Fruit fly (Drosophila melanogaster) whole organism, embryonic: Measurements from ENCODE around the gene stv.
A peak's percentile ranks its signal among the peaks of the same experiment; 100 is the strongest.

Experiments used
- Bteb2 ChIP-seq: fragments of 200-800 bp; sonication (Bioruptor generic); optimal IDR thresholded peaks from 2 replicates; lab custom pipeline; 2016; ENCODE audit warnings: missing biosample characterization, missing genetic modification characterization
- CG10209 ChIP-seq: fragments of 200-800 bp; sonication (Bioruptor generic); optimal IDR thresholded peaks from 3 replicates; lab custom pipeline; 2017; ENCODE audit warnings: missing biosample characterization, mild to moderate bottlenecking, missing genetic modification characterization, missing genetic modification reagents
- CG10543 ChIP-seq: fragments of 200-800 bp; sonication (Bioruptor generic); optimal IDR thresholded peaks from 3 replicates; lab custom pipeline; 2017; ENCODE audit warnings: missing biosample characterization, mild to moderate bottlenecking, missing genetic modification characterization, moderate library complexity
- CG12942 ChIP-seq: fragments of 200-800 bp; sonication (Bioruptor generic); optimal IDR thresholded peaks from 3 replicates; lab custom pipeline; 2016; ENCODE audit warnings: missing biosample characterization, missing genetic modification characterization
- CG13123 ChIP-seq: fragments of 200-800 bp; sonication (Bioruptor generic); optimal IDR thresholded peaks from 2 replicates; lab custom pipeline; 2016; ENCODE audit warnings: missing biosample characterization, missing genetic modification characterization
- CG13287 ChIP-seq: fragments of 200-800 bp; sonication (Bioruptor generic); IDR thresholded peaks from 2 replicates; pipeline ENCODE4 v1.3.6; 2022; ENCODE audit warnings: missing biosample characterization, missing genetic modification characterization; ENCODE audit not compliant: partially characterized antibody
- CG15269 ChIP-seq: fragments of 200-800 bp; sonication (Bioruptor generic); optimal IDR thresholded peaks from 2 replicates; lab custom pipeline; 2018; ENCODE audit warnings: missing biosample characterization, mild to moderate bottlenecking, missing genetic modification characterization, moderate library complexity
- CG16815 ChIP-seq: fragments of 200-800 bp; sonication (Bioruptor generic); optimal IDR thresholded peaks from 3 replicates; lab custom pipeline; 2017; ENCODE audit warnings: missing biosample characterization, mild to moderate bottlenecking, missing genetic modification characterization
- CG17359 ChIP-seq: fragments of 200-800 bp; sonication (Bioruptor generic); optimal IDR thresholded peaks from 3 replicates; lab custom pipeline; 2018; ENCODE audit warnings: missing biosample characterization, mild to moderate bottlenecking, missing genetic modification characterization, moderate library complexity
- CG18476 ChIP-seq: fragments of 200-800 bp; sonication (Bioruptor generic); optimal IDR thresholded peaks from 2 replicates; lab custom pipeline; 2016; ENCODE audit warnings: missing biosample characterization, mild to moderate bottlenecking, missing genetic modification characterization
- CG34224 ChIP-seq: fragments of 200-800 bp; sonication (Bioruptor generic); IDR thresholded peaks from 3 replicates; pipeline ENCODE4 v1.3.6; 2022; ENCODE audit warnings: missing biosample characterization, missing genetic modification characterization; ENCODE audit not compliant: partially characterized antibody
- CG3847 ChIP-seq: fragments of 200-800 bp; sonication (Bioruptor generic); IDR thresholded peaks from 2 replicates; pipeline ENCODE4 v1.3.6; 2022; ENCODE audit warnings: missing biosample characterization, missing genetic modification characterization
- CG4617 ChIP-seq: fragments of 200-800 bp; sonication (Bioruptor generic); optimal IDR thresholded peaks from 3 replicates; lab custom pipeline; 2016; ENCODE audit warnings: missing biosample characterization, missing genetic modification characterization, borderline replicate concordance
- CG9876 ChIP-seq: fragments of 200-800 bp; sonication (Bioruptor generic); optimal IDR thresholded peaks from 2 replicates; lab custom pipeline; 2016; ENCODE audit warnings: missing biosample characterization, missing genetic modification characterization
- CrebB ChIP-seq: fragments of 200-800 bp; sonication (Bioruptor generic); optimal IDR thresholded peaks from 3 replicates; lab custom pipeline; 2018; ENCODE audit warnings: missing biosample characterization, mild to moderate bottlenecking, missing genetic modification characterization
- Eip74EF ChIP-seq, 2 experiments: fragments of 200-800 bp in 1 of 2; fragments of >200 bp in 1 of 2; sonication (Bioruptor generic) in 1 of 2; optimal IDR thresholded peaks; 2 replicates each; lab custom pipeline; 2017 to 2019; ENCODE audit warnings: missing biosample characterization in 2 of 2, missing genetic modification characterization in 2 of 2, mild to moderate bottlenecking in 1 of 2, moderate library complexity in 1 of 2
- HLH4C ChIP-seq: fragments of 200-800 bp; sonication (Bioruptor generic); IDR thresholded peaks from 3 replicates; pipeline ENCODE4 v1.3.6; 2022; ENCODE audit warnings: missing biosample characterization, missing genetic modification characterization; ENCODE audit not compliant: partially characterized antibody
- HLH54F ChIP-seq: fragments of 200-800 bp; sonication (Bioruptor generic); optimal IDR thresholded peaks from 3 replicates; lab custom pipeline; 2016; ENCODE audit warnings: missing biosample characterization, missing genetic modification characterization
- HmgD ChIP-seq: fragments of 200-800 bp; sonication (Bioruptor generic); optimal IDR thresholded peaks from 3 replicates; lab custom pipeline; 2016; ENCODE audit warnings: missing biosample characterization, missing genetic modification characterization
- Lpt ChIP-seq: fragments of >200 bp; optimal IDR thresholded peaks from 2 replicates; lab custom pipeline; 2018; ENCODE audit warnings: missing biosample characterization, missing genetic modification characterization
- MESR4 ChIP-seq: fragments of 200-800 bp; sonication (Bioruptor generic); optimal IDR thresholded peaks from 2 replicates; lab custom pipeline; 2018; ENCODE audit warnings: missing biosample characterization, mild to moderate bottlenecking, missing genetic modification characterization, moderate library complexity
- Mrtf ChIP-seq: fragments of 200-800 bp; sonication (Bioruptor generic); IDR thresholded peaks from 3 replicates; pipeline ENCODE4 v1.3.6; 2022; ENCODE audit warnings: missing biosample characterization, missing genetic modification characterization
- NfI ChIP-seq: fragments of 200-800 bp; sonication (Bioruptor generic); optimal IDR thresholded peaks from 3 replicates; lab custom pipeline; 2018; ENCODE audit warnings: missing biosample characterization, mild to moderate bottlenecking, missing genetic modification characterization, moderate library complexity
- Poxn ChIP-seq: fragments of 200-800 bp; sonication (Bioruptor generic); IDR thresholded peaks from 2 replicates; pipeline ENCODE4 v1.3.6; 2022; ENCODE audit warnings: missing biosample characterization, missing genetic modification characterization
- Sox102F ChIP-seq: fragments of 200-800 bp; sonication (Bioruptor generic); optimal IDR thresholded peaks from 2 replicates; lab custom pipeline; 2018; ENCODE audit warnings: missing biosample characterization, mild to moderate bottlenecking, missing genetic modification characterization, moderate library complexity
- Ssrp ChIP-seq: fragments of 200-800 bp; sonication (Bioruptor generic); optimal IDR thresholded peaks from 2 replicates; lab custom pipeline; 2018; ENCODE audit warnings: missing biosample characterization, mild to moderate bottlenecking, missing genetic modification characterization, moderate library complexity
- Stat92E ChIP-seq, 3 experiments: fragments of >200 bp in 2 of 3; fragments of 200-800 bp in 1 of 3; sonication (Bioruptor generic) in 1 of 3; optimal IDR thresholded peaks; 2 replicates each; lab custom pipeline; 2017 to 2019; ENCODE audit warnings: missing biosample characterization in 3 of 3, missing genetic modification characterization in 3 of 3, mild to moderate bottlenecking in 1 of 3, moderate library complexity in 1 of 3
- ato ChIP-seq: fragments of 200-800 bp; sonication (Bioruptor generic); IDR thresholded peaks from 2 replicates; pipeline ENCODE4 v1.3.6; 2022; ENCODE audit warnings: missing biosample characterization, missing genetic modification characterization; ENCODE audit not compliant: partially characterized antibody
- az2 ChIP-seq: fragments of 200-800 bp; sonication (Bioruptor generic); optimal IDR thresholded peaks from 3 replicates; lab custom pipeline; 2016; ENCODE audit warnings: missing biosample characterization, missing genetic modification characterization
- chinmo ChIP-seq: fragments of 200-800 bp; sonication (Bioruptor generic); IDR thresholded peaks from 4 replicates; pipeline ENCODE4 v1.3.6; 2022; ENCODE audit warnings: missing biosample characterization, missing genetic modification characterization; ENCODE audit not compliant: partially characterized antibody
- grau ChIP-seq: fragments of 200-800 bp; optimal IDR thresholded peaks from 3 replicates; lab custom pipeline; 2019; ENCODE audit warnings: missing biosample characterization, mild to moderate bottlenecking, missing genetic modification characterization, moderate library complexity
- gsb ChIP-seq: fragments of 200-800 bp; sonication (Bioruptor generic); IDR thresholded peaks from 2 replicates; pipeline ENCODE4 v1.3.6; 2022; ENCODE audit warnings: missing biosample characterization, missing genetic modification characterization
- her ChIP-seq: fragments of 200-800 bp; sonication (Bioruptor generic); optimal IDR thresholded peaks from 2 replicates; lab custom pipeline; 2016; ENCODE audit warnings: missing biosample characterization, missing genetic modification characterization
- insv ChIP-seq, 2 experiments: fragments of 200-800 bp; sonication (Bioruptor generic); optimal IDR thresholded peaks; 3 replicates each; lab custom pipeline; 2016 to 2018; ENCODE audit warnings: missing biosample characterization in 2 of 2, missing genetic modification characterization in 2 of 2
- knrl ChIP-seq: fragments of 200-800 bp; sonication (Bioruptor generic); IDR thresholded peaks from 3 replicates; pipeline ENCODE4 v1.3.6; 2022; ENCODE audit warnings: missing biosample characterization, missing genetic modification characterization; ENCODE audit not compliant: partially characterized antibody
- lola ChIP-seq, 3 experiments: fragments of >200 bp in 2 of 3; fragments of 200-800 bp in 1 of 3; sonication (Bioruptor generic) in 1 of 3; optimal IDR thresholded peaks; 2 replicates each; lab custom pipeline; 2017 to 2019; ENCODE audit warnings: missing biosample characterization in 3 of 3, missing genetic modification characterization in 3 of 3, mild to moderate bottlenecking in 1 of 3, moderate library complexity in 1 of 3
- nerfin-2 ChIP-seq: fragments of 200-800 bp; sonication (Bioruptor generic); IDR thresholded peaks from 2 replicates; pipeline ENCODE4 v1.3.6; 2022; ENCODE audit warnings: missing biosample characterization, missing genetic modification characterization; ENCODE audit not compliant: partially characterized antibody
- prd ChIP-seq, 3 experiments: fragments of >200 bp in 2 of 3; fragments of 200-800 bp in 1 of 3; sonication (Bioruptor generic) in 1 of 3; optimal IDR thresholded peaks in 2 of 3; IDR thresholded peaks in 1 of 3; 2 replicates in 2 of 3; 3 replicates in 1 of 3; pipeline versions ENCODE4 v1.3.6 to Lab custom; 2017 to 2022; ENCODE audit warnings: missing biosample characterization in 1 of 3, missing genetic modification characterization in 1 of 3
- psq ChIP-seq: fragments of 200-800 bp; sonication (Bioruptor generic); optimal IDR thresholded peaks from 2 replicates; lab custom pipeline; 2017; ENCODE audit warnings: missing biosample characterization, missing genetic modification characterization
- rib ChIP-seq: fragments of 200-800 bp; sonication (Bioruptor generic); IDR thresholded peaks from 2 replicates; pipeline ENCODE4 v1.3.6; 2022; ENCODE audit warnings: missing biosample characterization, missing genetic modification characterization
- shn ChIP-seq: fragments of 200-800 bp; sonication (Bioruptor generic); optimal IDR thresholded peaks from 3 replicates; lab custom pipeline; 2016; ENCODE audit warnings: missing biosample characterization, missing genetic modification characterization
- sr ChIP-seq: fragments of 200-800 bp; sonication (Bioruptor generic); IDR thresholded peaks from 3 replicates; pipeline ENCODE4 v1.3.6; 2022; ENCODE audit warnings: missing biosample characterization, missing genetic modification characterization
- stwl ChIP-seq: fragments of 200-800 bp; sonication (Bioruptor generic); optimal IDR thresholded peaks from 3 replicates; lab custom pipeline; 2018; ENCODE audit warnings: missing biosample characterization, mild to moderate bottlenecking, missing genetic modification characterization, moderate library complexity
- tna ChIP-seq: fragments of 200-800 bp; sonication (Bioruptor generic); IDR thresholded peaks from 2 replicates; pipeline ENCODE4 v1.3.6; 2022; ENCODE audit warnings: missing biosample characterization, missing genetic modification characterization; ENCODE audit not compliant: partially characterized antibody
- unpg ChIP-seq: fragments of 200-800 bp; sonication (Bioruptor generic); optimal IDR thresholded peaks from 3 replicates; lab custom pipeline; 2018; ENCODE audit warnings: missing biosample characterization, mild to moderate bottlenecking, missing genetic modification characterization, moderate library complexity
- zfh2 ChIP-seq: fragments of 200-800 bp; sonication (Bioruptor generic); optimal IDR thresholded peaks from 2 replicates; lab custom pipeline; 2016; ENCODE audit warnings: missing biosample characterization, missing genetic modification characterization

The stv gene

DNA sequence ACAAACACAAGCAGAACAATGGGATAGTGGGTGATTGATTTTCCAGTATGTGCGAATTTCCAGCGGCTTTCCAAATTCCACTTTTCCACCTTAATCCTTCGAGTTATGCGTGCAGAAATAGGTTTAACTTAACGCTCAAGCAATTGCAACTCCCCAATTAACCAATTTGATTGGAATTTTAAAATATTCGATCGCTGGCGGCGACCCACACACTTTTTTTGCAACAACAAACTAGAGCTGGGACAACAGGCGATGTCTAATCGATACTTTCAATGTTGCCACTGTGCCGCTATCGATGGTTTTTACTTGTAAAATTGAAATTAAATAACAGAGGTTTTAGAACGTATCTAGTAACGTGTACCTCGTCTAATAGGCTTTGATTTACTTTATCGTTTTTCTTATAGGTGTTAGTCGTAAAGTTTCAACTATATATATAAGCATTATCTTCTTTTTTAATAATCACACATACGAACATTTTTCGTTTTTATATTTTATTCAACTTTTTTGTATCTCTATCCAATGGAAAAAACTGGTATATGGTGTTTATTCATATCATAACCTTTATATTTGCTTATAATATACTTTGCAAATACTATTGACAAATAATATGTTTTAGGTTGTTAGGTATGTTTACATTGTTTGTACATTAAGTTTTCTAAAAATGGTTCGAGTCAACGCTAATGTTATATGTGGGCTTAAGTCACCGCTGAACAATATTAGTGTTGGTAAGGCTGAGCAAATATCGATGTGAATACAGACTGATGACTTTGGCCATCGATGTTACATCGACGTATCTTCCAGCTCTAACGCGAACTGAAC is 8.9 kb downstream of the stv start, which contains the start of the genes Abp1 and Tgi (continued):
- TF ChIP-seq stwl (tag; lab: Kevin White, UChicago) (peak; percentile 33), CrebB (tag; lab: Kevin White, UChicago) (peak; percentile 46), unpg (no peak), prd (optimal IDR thresholded peaks at IDR 0.05; lab: Kevin White, UChicago) (no peak), prd (GFP tag; IDR thresholded peaks at IDR 0.05; lab: Robert Waterston, UW) (peak; percentile 21; the same call in 1 of the 3 replicates), CG15269 (tag; lab: Kevin White, UChicago) (peak; percentile 21), CG10209 (GFP tag; lab: Kevin White, UChicago) (peak; percentile 15), her (GFP tag; lab: Kevin White, UChicago) (peak; percentile 36), MESR4 (GFP tag; lab: Kevin White, UChicago) (peak; percentile 34), az2 (GFP tag; lab: Kevin White, UChicago) (peak; percentile 7), Ssrp (tag; lab: Kevin White, UChicago) (no peak), rib (peak; percentile 66; the same call in 1 of the 2 replicates), CG17359 (tag; lab: Kevin White, UChicago) (peak; percentile 16), Eip74EF (GFP tag; optimal IDR thresholded peaks at IDR 0.05; lab: Kevin White, UChicago) (no peak), Mrtf (GFP tag; lab: Robert Waterston, UW) (no peak), Poxn (GFP tag; lab: Robert Waterston, UW) (no peak), CG3847 (GFP tag; lab: Robert Waterston, UW) (peak; percentile 67), chinmo (peak; percentile 80; the same call in 2 of the 4 replicates), gsb (no peak), ato (peak; percentile 79), CG13123 (no peak), CG10543 (GFP tag; lab: Kevin White, UChicago) (no peak), CG16815 (GFP tag; lab: Kevin White, UChicago) (no peak), knrl (GFP tag; lab: Robert Waterston, UW) (peak; percentile 79), CG34224 (GFP tag; lab: Robert Waterston, UW) (peak; percentile 77), shn (GFP tag; lab: Kevin White, UChicago) (peak; percentile 20), grau (tag; lab: Kevin White, UChicago) (peak; percentile 26), nerfin-2 (GFP tag; lab: Robert Waterston, UW) (peak; percentile 62), Bteb2 (peak; percentile 39), CG4617 (GFP tag; lab: Kevin White, UChicago) (peak; percentile 80), HLH4C (peak; percentile 61), CG18476 (GFP tag; lab: Kevin White, UChicago) (peak; percentile 10), sr (GFP tag; lab: Robert Waterston, UW) (peak; percentile 58; the same call in 1 of the 3 replicates), Lpt (no peak), tna (GFP tag; lab: Robert Waterston, UW) (peak; percentile 69), HmgD (GFP tag; lab: Kevin White, UChicago) (peak; percentile 16), CG13287 (GFP tag; lab: Robert Waterston, UW) (peak; percentile 80), NfI (GFP tag; lab: Kevin White, UChicago) (peak; percentile 26), CG12942 (no peak), insv (GFP tag; optimal IDR thresholded peaks at IDR 0.05; lab: Kevin White, UChicago) (peak in 1 of 2 experiments; percentile 1), CG9876 (GFP tag; lab: Kevin White, UChicago) (peak; percentile 44), HLH54F (peak; percentile 37), Sox102F (GFP tag; lab: Kevin White, UChicago) (no peak), Stat92E (GFP tag; optimal IDR thresholded peaks at IDR 0.05; lab: Kevin White, UChicago) (no peak), lola (GFP tag; optimal IDR thresholded peaks at IDR 0.05; lab: Kevin White, UChicago) (peak in 1 of 3 experiments; percentile 37), zfh2 (GFP tag; lab: Kevin White, UChicago) (peak; percentile 52), psq (GFP tag; lab: Kevin White, UChicago) (no peak)
